Fruit fly (Drosophila melanogaster): ENCODE data around the gene Paip2.
A peak's percentile ranks its signal among the peaks of the same experiment; 100 is the strongest.

The Paip2 gene

dm6 chr3R:13032975-13033445, 52.4 kb downstream of the Paip2 start (continued):
- TF ChIP-seq crol (GFP tag; IDR thresholded peaks at IDR 0.05) (no peak), CG17829 (tag; optimal IDR thresholded peaks at IDR 0.05) (peak; percentile 5), Sox100B (GFP tag; optimal IDR thresholded peaks at IDR 0.05) (no peak), fd96Cb (tag; optimal IDR thresholded peaks at IDR 0.05) (no peak), CG18262 (tag; optimal IDR thresholded peaks at IDR 0.05) (no peak), nerfin-2 (GFP tag; IDR thresholded peaks at IDR 0.05; ENCODE audit: partially characterized antibody) (no peak), CG12391 (tag; optimal IDR thresholded peaks at IDR 0.05) (peak; percentile 3), ttk (GFP tag; IDR thresholded peaks at IDR 0.05) (no peak; the same call in 1 of the 2 replicates), br (optimal IDR thresholded peaks at IDR 0.05) (no peak), PHDP (tag; optimal IDR thresholded peaks at IDR 0.05) (no peak), lilli (GFP tag; optimal IDR thresholded peaks at IDR 0.05) (no peak), CG3847 (GFP tag; IDR thresholded peaks at IDR 0.05) (no peak), Stat92E (GFP tag; optimal IDR thresholded peaks at IDR 0.05) (no peak), Trl (optimal IDR thresholded peaks at IDR 0.05) (no peak), Trl (GFP tag; optimal IDR thresholded peaks at IDR 0.05) (no peak), CG3281 (GFP tag; optimal IDR thresholded peaks at IDR 0.05) (peak; percentile 52), Oli (tag; optimal IDR thresholded peaks at IDR 0.05) (no peak), fd3F (GFP tag; optimal IDR thresholded peaks at IDR 0.05) (no peak), D19B (GFP tag; optimal IDR thresholded peaks at IDR 0.05) (no peak), CG2875 (GFP tag; optimal IDR thresholded peaks at IDR 0.05) (peak; percentile 60), CHES-1-like (GFP tag; optimal IDR thresholded peaks at IDR 0.05) (no peak), zfh1 (GFP tag; IDR thresholded peaks at IDR 0.05) (0 out of 3 replicates have a peak, but pooled peaks have one; percentile 28), pan (optimal IDR thresholded peaks at IDR 0.05) (no peak), pan (GFP tag; optimal IDR thresholded peaks at IDR 0.05 in 1 of 2, IDR thresholded peaks at IDR 0.05 in 1 of 2) (no peak), btn (GFP tag; optimal IDR thresholded peaks at IDR 0.05) (no peak), Nf-YA (GFP tag; IDR thresholded peaks at IDR 0.05) (0 out of 2 replicates have a peak, but pooled peaks have one; percentile 12), fru (optimal IDR thresholded peaks at IDR 0.05) (no peak), NK7.1 (GFP tag; optimal IDR thresholded peaks at IDR 0.05) (no peak), Med (GFP tag) (peak; percentile 82), MBD-R2 (GFP tag; IDR thresholded peaks at IDR 0.05) (peak; percentile 23; the same call in 1 of the 2 replicates), jumu (GFP tag; optimal IDR thresholded peaks at IDR 0.05) (no peak), pum (GFP tag; optimal IDR thresholded peaks at IDR 0.05) (no peak), CG1024 (GFP tag; IDR thresholded peaks at IDR 0.05) (no peak), da (GFP tag; optimal IDR thresholded peaks at IDR 0.05) (no peak), grn (GFP tag; optimal IDR thresholded peaks at IDR 0.05) (peak; percentile 79), Gug (GFP tag; IDR thresholded peaks at IDR 0.05) (no peak), CG14050 (GFP tag; IDR thresholded peaks at IDR 0.05) (no peak), nerfin-1 (tag; optimal IDR thresholded peaks at IDR 0.05) (peak; percentile 50), CG11695 (GFP tag; IDR thresholded peaks at IDR 0.05) (no peak), dan (GFP tag; IDR thresholded peaks at IDR 0.05) (no peak), CG2712 (tag; optimal IDR thresholded peaks at IDR 0.05) (no peak), HmgZ (tag; optimal IDR thresholded peaks at IDR 0.05) (no peak), CG14667 (GFP tag; IDR thresholded peaks at IDR 0.05) (no peak), CG1233 (GFP tag; optimal IDR thresholded peaks at IDR 0.05) (peak; percentile 52), tup (GFP tag; optimal IDR thresholded peaks at IDR 0.05) (no peak), CG15601 (tag; optimal IDR thresholded peaks at IDR 0.05) (no peak), cato (GFP tag; optimal IDR thresholded peaks at IDR 0.05; ENCODE audit: borderline replicate concordance) (no peak), CG1832 (GFP tag; optimal IDR thresholded peaks at IDR 0.05) (no peak), ERR (GFP tag; optimal IDR thresholded peaks at IDR 0.05) (no peak), mam (GFP tag; optimal IDR thresholded peaks at IDR 0.05) (no peak), slbo (GFP tag; IDR thresholded peaks at IDR 0.05) (no peak), chinmo (GFP tag; IDR thresholded peaks at IDR 0.05; ENCODE audit: partially characterized antibody) (no peak), vfl (GFP tag; optimal IDR thresholded peaks at IDR 0.05) (no peak)
